Worm (Caenorhabditis elegans) whole organism, mixed stage, embryonic: ENCODE results near the gene sqv-4.

Source experiments
- M03D4.4 ChIP-seq: sonication (generic microtip); optimal IDR thresholded peaks from 2 replicates; lab custom pipeline; 2017; ENCODE audit warnings: mild to moderate bottlenecking, missing genetic modification characterization, missing compliant biosample characterization
- bed-3 ChIP-seq: fragments of 200-800 bp; sonication (Bioruptor generic); optimal IDR thresholded peaks from 3 replicates; lab custom pipeline; 2018; ENCODE audit warnings: mild to moderate bottlenecking, missing genetic modification characterization, moderate library complexity, missing compliant biosample characterization
- blmp-1 ChIP-seq: fragments of 150-350 bp; optimal IDR thresholded peaks from 2 replicates; lab custom pipeline; 2014; ENCODE audit warnings: missing biosample characterization, missing genetic modification characterization
- ceh-39 ChIP-seq: fragments of 150-350 bp; optimal IDR thresholded peaks from 2 replicates; lab custom pipeline; 2014; ENCODE audit warnings: missing biosample characterization, missing genetic modification characterization
- ceh-43 ChIP-seq: fragments of 200-800 bp; sonication (Bioruptor generic); optimal IDR thresholded peaks from 2 replicates; lab custom pipeline; 2018; ENCODE audit warnings: mild to moderate bottlenecking, missing genetic modification characterization, moderate library complexity, missing compliant biosample characterization
- ceh-83 ChIP-seq: fragments of 200-800 bp; sonication (Bioruptor generic); optimal IDR thresholded peaks from 2 replicates; lab custom pipeline; 2018; ENCODE audit warnings: mild to moderate bottlenecking, missing genetic modification characterization, missing compliant biosample characterization
- ces-1 ChIP-seq: fragments of 150-350 bp; optimal IDR thresholded peaks from 2 replicates; lab custom pipeline; 2014; ENCODE audit warnings: missing biosample characterization, missing genetic modification reagents, missing genetic modification characterization
- cnd-1 ChIP-seq: fragments of 200-800 bp; sonication (Bioruptor generic); optimal IDR thresholded peaks from 2 replicates; lab custom pipeline; 2018; ENCODE audit warnings: mild to moderate bottlenecking, missing genetic modification characterization, missing compliant biosample characterization
- elt-1 ChIP-seq: sonication (generic microtip); optimal IDR thresholded peaks from 2 replicates; lab custom pipeline; 2017; ENCODE audit warnings: missing genetic modification characterization, mild to moderate bottlenecking, missing compliant biosample characterization, antibody characterized with exemption, moderate library complexity, borderline replicate concordance; ENCODE audit not compliant: insufficient read depth
- elt-3 ChIP-seq: fragments of 150-350 bp; optimal IDR thresholded peaks from 2 replicates; lab custom pipeline; 2014; ENCODE audit warnings: missing biosample characterization, missing genetic modification characterization
- flh-1 ChIP-seq: fragments of 200-800 bp; sonication (Bioruptor generic); optimal IDR thresholded peaks from 2 replicates; lab custom pipeline; 2018; ENCODE audit warnings: mild to moderate bottlenecking, missing genetic modification characterization, moderate library complexity, missing compliant biosample characterization
- ham-2 ChIP-seq: fragments of 200-800 bp; sonication (Bioruptor generic); optimal IDR thresholded peaks from 2 replicates; lab custom pipeline; 2018; ENCODE audit warnings: mild to moderate bottlenecking, missing genetic modification characterization, missing compliant biosample characterization
- hlh-1 ChIP-seq: fragments of 150-350 bp; optimal IDR thresholded peaks from 2 replicates; lab custom pipeline; 2014; ENCODE audit warnings: missing biosample characterization, missing genetic modification reagents, missing genetic modification characterization
- lin-13 ChIP-seq: fragments of 150-350 bp; optimal IDR thresholded peaks from 2 replicates; lab custom pipeline; 2014; ENCODE audit warnings: missing biosample characterization, missing genetic modification characterization
- lsy-2 ChIP-seq: fragments of 150-350 bp; optimal IDR thresholded peaks from 2 replicates; lab custom pipeline; 2014; ENCODE audit warnings: missing biosample characterization, missing genetic modification characterization
- mep-1 ChIP-seq: fragments of 150-350 bp; optimal IDR thresholded peaks from 2 replicates; lab custom pipeline; 2017; ENCODE audit warnings: missing biosample characterization, missing genetic modification reagents, missing genetic modification characterization, inconsistent platforms
- nhr-12 ChIP-seq: fragments of 150-350 bp; optimal IDR thresholded peaks from 2 replicates; lab custom pipeline; 2014; ENCODE audit warnings: missing biosample characterization, missing genetic modification characterization
- nhr-2 ChIP-seq: fragments of 150-350 bp; optimal IDR thresholded peaks from 2 replicates; lab custom pipeline; 2014; ENCODE audit warnings: missing biosample characterization, missing genetic modification characterization
- nhr-237 ChIP-seq: fragments of 150-350 bp; optimal IDR thresholded peaks from 2 replicates; lab custom pipeline; 2014; ENCODE audit warnings: missing biosample characterization, missing genetic modification characterization
- nhr-28 ChIP-seq: fragments of 150-350 bp; optimal IDR thresholded peaks from 2 replicates; lab custom pipeline; 2014; ENCODE audit warnings: missing biosample characterization, missing genetic modification characterization
- nhr-76 ChIP-seq: sonication (generic microtip); optimal IDR thresholded peaks from 2 replicates; lab custom pipeline; 2017; ENCODE audit warnings: missing biosample characterization, missing genetic modification characterization
- pha-4 ChIP-seq: fragments of 150-350 bp; optimal IDR thresholded peaks from 2 replicates; lab custom pipeline; 2018; ENCODE audit warnings: missing biosample characterization, missing genetic modification reagents, missing genetic modification characterization
- sem-2 ChIP-seq: fragments of 200-800 bp; sonication (Bioruptor generic); optimal IDR thresholded peaks from 2 replicates; lab custom pipeline; 2018; ENCODE audit warnings: mild to moderate bottlenecking, missing genetic modification characterization, missing compliant biosample characterization
- snpc-4 ChIP-seq: fragments of 150-350 bp; optimal IDR thresholded peaks from 2 replicates; lab custom pipeline; 2014; ENCODE audit warnings: missing biosample characterization, missing genetic modification characterization
- unc-120 ChIP-seq: sonication (generic microtip); optimal IDR thresholded peaks from 2 replicates; lab custom pipeline; 2017; ENCODE audit warnings: missing genetic modification characterization, missing compliant biosample characterization; ENCODE audit not compliant: poor library complexity, severe bottlenecking
- unc-39 ChIP-seq: fragments of 150-350 bp; optimal IDR thresholded peaks from 2 replicates; lab custom pipeline; 2014; ENCODE audit warnings: missing biosample characterization, missing genetic modification characterization
- ztf-11 ChIP-seq: fragments of 150-350 bp; optimal IDR thresholded peaks from 2 replicates; lab custom pipeline; 2014; ENCODE audit warnings: missing biosample characterization, missing genetic modification characterization

Gene sqv-4

DNA sequence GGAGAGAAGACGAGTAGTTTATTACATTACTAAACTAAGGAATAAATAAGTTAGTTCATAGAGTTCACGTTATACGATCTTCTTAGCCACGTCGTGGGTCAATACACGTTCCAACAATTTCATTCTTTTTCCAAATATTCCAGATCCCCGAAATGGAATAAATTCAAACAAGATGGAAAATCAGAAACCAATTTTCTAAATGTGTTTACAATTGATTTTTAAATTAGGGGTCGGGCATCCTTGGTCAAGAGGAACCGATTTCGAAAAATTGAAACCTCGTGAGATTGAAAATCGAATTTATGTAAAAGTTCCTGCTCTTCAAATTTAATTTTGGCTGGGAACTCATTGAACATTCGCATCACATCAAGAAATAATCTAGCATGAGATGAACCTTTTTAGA is 23.5 kb upstream of the sqv-4 start:
- no peak for TF ChIP-seq unc-39 (tag; lab: Kevin White, UChicago)
- TF ChIP-seq ces-1 (GFP tag; lab: Kevin White, UChicago): no peak

DNA sequence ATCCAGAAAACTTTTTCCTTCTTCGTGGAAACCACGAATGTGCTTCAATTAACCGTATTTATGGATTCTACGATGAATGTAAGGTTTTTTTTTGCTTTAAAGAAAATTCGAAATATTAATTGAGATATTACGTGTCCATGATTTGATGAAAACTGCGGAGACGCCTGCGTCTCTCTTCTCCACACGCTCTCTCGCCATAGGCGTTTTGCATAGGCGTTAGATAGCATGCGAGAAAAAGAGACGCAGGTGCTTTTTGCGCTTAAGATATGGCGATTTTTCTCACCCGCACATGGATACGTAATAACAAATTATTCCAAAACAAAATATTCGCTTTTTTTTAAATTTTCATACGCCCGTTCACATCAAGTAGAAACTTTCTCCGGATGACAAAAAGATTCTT is 22.2 kb upstream of the sqv-4 start:
- TF ChIP-seq nhr-76 (no peak), sem-2 (GFP tag; lab: Kevin White, UChicago) (no peak), snpc-4 (tag; lab: Kevin White, UChicago) (no peak), flh-1 (GFP tag; lab: Kevin White, UChicago) (no peak), cnd-1 (tag; lab: Kevin White, UChicago) (no peak), hlh-1 (tag; lab: Kevin White, UChicago) (no peak), pha-4 (tag; lab: Kevin White, UChicago) (no peak)
- TF ChIP-seq, all 35 proteins: peak for 0

DNA sequence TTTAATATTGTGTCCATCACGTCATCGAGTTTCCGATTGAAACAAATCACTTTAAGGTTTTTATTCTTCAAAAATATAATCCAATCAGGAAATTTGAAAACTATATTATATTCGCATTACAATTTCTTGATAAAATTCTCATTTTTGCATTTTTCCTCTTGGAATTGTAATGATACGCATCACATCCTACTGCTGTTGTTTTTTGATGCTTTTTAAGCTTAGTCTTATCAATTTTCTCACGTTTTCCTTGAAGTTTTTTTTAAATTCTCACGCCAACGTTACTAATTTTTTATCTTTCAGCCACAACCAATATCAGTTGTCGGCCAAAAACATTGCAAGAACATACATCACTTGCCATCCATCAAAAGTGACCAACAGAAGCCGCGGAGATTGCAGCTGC is 20.9 kb upstream of the sqv-4 start, which contains the start of gene gsp-1:
Gene gsp-1 (plus strand): TSS at position 301 of the 400 bp plus-strand sequence.
- TF ChIP-seq elt-1 (tag; lab: Kevin White, UChicago): no peak
- no peak for TF ChIP-seq elt-3
- no peak for TF ChIP-seq blmp-1 (tag; lab: Kevin White, UChicago)
- TF ChIP-seq nhr-237 (tag; lab: Kevin White, UChicago): no peak
- no peak for TF ChIP-seq pha-4 (tag; lab: Kevin White, UChicago)
- TF ChIP-seq ham-2: no peak
- TF ChIP-seq nhr-2 (tag; lab: Kevin White, UChicago): no peak
- no peak for TF ChIP-seq M03D4.4 (tag; lab: Kevin White, UChicago)
- TF ChIP-seq nhr-12: no peak
- no peak for TF ChIP-seq ztf-11 (tag; lab: Kevin White, UChicago)

DNA sequence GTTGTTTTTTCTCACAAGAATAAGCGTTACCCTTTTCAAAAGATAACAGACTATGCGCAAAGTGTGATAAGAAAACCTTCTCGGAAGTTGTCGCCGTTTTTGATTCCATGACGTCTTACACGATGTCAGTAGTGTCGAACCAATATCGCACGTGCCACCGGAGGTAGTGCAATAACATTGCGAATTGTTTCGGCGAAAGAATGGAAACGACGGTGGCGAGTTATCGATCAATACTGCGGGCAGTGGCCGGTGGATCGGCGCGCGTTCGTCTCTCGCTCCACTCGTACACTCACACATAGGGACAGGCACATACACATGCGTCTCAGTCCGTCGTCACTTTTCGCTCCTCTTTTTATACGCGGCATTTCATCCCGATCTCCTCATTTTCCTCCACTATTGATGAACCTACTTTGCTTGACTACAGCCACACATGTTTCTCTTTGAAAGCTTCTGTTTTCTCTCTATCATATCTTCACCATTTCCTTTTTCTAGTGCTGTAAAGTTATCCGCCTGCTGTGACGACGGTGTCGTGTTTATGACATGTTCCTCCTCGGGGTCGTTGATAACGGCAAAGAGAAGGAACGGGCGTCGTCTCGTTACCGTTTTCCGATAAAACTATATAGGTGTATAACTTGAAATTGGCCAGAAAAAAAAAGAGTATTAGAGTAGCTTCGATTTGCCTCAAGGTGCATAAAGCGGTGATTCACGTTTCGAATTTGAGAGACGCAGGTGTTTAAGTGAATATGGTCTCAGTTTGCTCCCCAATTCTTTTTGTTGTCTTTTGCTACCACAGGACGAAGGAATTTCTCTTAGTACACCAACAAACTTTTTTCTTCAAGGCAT is 20.1 kb upstream of the sqv-4 start:
- TF ChIP-seq ceh-83 (GFP tag; lab: Kevin White, UChicago) (peak; percentile 65), nhr-2 (tag; lab: Kevin White, UChicago) (no peak), cnd-1 (tag; lab: Kevin White, UChicago) (no peak), lin-13 (tag; lab: Kevin White, UChicago) (no peak), snpc-4 (tag; lab: Kevin White, UChicago) (no peak), ceh-39 (no peak), M03D4.4 (tag; lab: Kevin White, UChicago) (no peak), elt-1 (tag; lab: Kevin White, UChicago) (no peak), mep-1 (tag; lab: Kevin White, UChicago) (no peak), bed-3 (GFP tag; lab: Kevin White, UChicago) (no peak), unc-120 (tag; lab: Kevin White, UChicago) (peak; percentile 67), nhr-28 (tag; lab: Kevin White, UChicago) (no peak)

DNA sequence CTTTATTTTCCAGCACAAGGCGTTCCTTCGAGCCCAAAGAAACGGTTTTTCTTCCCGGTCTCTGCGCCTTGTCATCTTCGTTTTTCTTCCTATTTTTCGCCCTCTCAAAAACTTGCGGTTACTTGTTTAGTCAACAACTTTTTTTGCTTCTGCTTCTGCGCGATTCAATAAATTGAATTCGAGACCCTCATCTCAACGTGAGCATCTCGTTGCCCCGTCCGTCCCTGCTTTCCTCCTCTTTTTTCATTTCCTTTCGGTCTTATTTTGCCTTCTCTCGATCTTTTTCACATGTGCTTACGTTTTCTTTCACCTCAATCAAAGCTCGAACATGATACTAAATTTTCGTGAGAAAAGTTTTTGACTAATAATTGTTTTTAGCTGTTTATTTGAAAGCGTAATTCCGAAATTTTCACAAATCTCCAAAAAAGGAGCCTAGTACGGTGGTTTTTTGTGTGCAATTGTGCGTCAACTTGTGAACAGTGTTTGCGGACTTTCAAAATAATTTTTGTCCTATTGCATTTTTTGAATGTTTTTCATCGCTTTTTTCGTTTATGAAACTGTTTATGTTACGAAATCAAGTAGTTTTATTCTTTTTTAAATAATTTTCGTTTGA is 18.8 kb upstream of the sqv-4 start:
- peak; percentile 68 for TF ChIP-seq ces-1 (GFP tag; lab: Kevin White, UChicago)
- peak; percentile 83 for TF ChIP-seq lsy-2 (tag; lab: Kevin White, UChicago)
- TF ChIP-seq nhr-28 (tag; lab: Kevin White, UChicago): no peak
- TF ChIP-seq, all 35 proteins: peak for 2

DNA sequence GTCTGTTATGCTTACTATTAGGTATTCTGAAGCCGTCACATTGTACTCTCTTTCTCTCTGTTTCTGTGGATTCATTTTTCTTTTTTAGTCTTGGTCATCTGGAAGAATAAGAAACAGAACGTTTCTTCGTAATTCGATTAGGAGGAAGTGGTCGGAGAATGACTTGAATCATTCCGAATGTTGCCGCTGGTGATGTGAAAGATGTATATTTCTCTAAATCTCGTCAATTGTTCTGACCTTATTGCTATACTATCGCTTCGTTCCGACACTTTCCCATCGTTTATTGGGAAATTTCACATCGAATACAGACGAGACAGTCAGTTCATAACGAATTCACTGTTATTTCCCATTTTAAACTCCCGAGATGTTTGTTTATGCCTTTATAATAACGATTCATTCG is 17.8 kb upstream of the sqv-4 start:
- no peak for TF ChIP-seq ceh-43 (GFP tag; lab: Kevin White, UChicago)
- TF ChIP-seq nhr-28 (tag; lab: Kevin White, UChicago): no peak
- peak; percentile 23 for TF ChIP-seq ham-2
- TF ChIP-seq ces-1 (GFP tag; lab: Kevin White, UChicago): no peak
